Worm (Caenorhabditis elegans) whole organism, L2 larva: ENCODE results near the gene Y41G9A.17.

Source experiments
- C34F6.9 ChIP-seq: fragments of 150-350 bp; optimal IDR thresholded peaks from 2 replicates; lab custom pipeline; 2014; ENCODE audit warnings: missing biosample characterization, missing genetic modification characterization
- ZK546.5 ChIP-seq: sonication (generic microtip); optimal IDR thresholded peaks from 2 replicates; lab custom pipeline; 2017; ENCODE audit warnings: missing biosample characterization, missing genetic modification characterization
- egl-27 ChIP-seq: sonication (generic microtip); optimal IDR thresholded peaks from 3 replicates; lab custom pipeline; 2017; ENCODE audit warnings: missing biosample characterization, missing genetic modification reagents, missing genetic modification characterization
- elt-3 ChIP-seq: sonication (generic microtip); optimal IDR thresholded peaks from 2 replicates; lab custom pipeline; 2017; ENCODE audit warnings: missing biosample characterization, missing genetic modification characterization
- lin-11 ChIP-seq: fragments of 150-350 bp; sonication (generic microtip); optimal IDR thresholded peaks from 2 replicates; lab custom pipeline; 2014; ENCODE audit warnings: missing biosample characterization, missing genetic modification characterization, inconsistent platforms, mixed read lengths
- nhr-129 ChIP-seq: fragments of 150-350 bp; optimal IDR thresholded peaks from 2 replicates; lab custom pipeline; 2014; ENCODE audit warnings: missing biosample characterization, missing genetic modification characterization
- unc-55 ChIP-seq: fragments of 150-350 bp; sonication (generic microtip); optimal IDR thresholded peaks from 3 replicates; lab custom pipeline; 2014; ENCODE audit warnings: missing biosample characterization, missing genetic modification reagents, missing genetic modification characterization
- unc-62 ChIP-seq: fragments of 150-350 bp; optimal IDR thresholded peaks from 2 replicates; lab custom pipeline; 2014; ENCODE audit warnings: missing biosample characterization, missing genetic modification reagents, missing genetic modification characterization
- zag-1 ChIP-seq: fragments of 150-350 bp; optimal IDR thresholded peaks from 2 replicates; lab custom pipeline; 2014; ENCODE audit warnings: missing biosample characterization, missing genetic modification characterization
- ztf-4 ChIP-seq: fragments of 150-350 bp; optimal IDR thresholded peaks from 2 replicates; lab custom pipeline; 2014; ENCODE audit warnings: missing biosample characterization, missing genetic modification characterization

DNA sequence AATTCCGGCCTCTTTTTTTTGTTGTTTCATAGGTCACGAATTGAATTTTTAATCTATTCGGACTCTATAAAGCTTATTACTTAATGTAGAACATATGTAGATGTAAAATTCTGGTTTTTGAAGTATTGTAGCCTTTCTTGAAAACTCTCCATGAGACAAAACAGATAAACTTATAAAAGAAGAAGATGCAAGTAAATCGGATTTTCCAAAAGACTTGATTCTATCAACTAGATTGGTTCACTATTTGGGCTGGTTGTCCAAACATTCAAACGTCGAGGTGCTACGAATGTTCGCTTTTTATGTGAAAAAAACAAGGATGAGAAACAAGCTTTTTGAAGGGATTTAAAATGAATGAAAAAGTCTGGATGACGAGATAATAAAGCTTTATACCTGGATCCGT lies 40.5 kb upstream of the Y41G9A.17 start:
- TF ChIP-seq unc-55 (no peak), ztf-4 (no peak), zag-1 (tag; lab: Kevin White, UChicago) (no peak), unc-62 (GFP tag; lab: Kevin White, UChicago) (no peak), nhr-129 (tag; lab: Kevin White, UChicago) (no peak), ZK546.5 (no peak), egl-27 (tag; lab: Kevin White, UChicago) (no peak), C34F6.9 (tag; lab: Kevin White, UChicago) (no peak), lin-11 (tag; lab: Kevin White, UChicago) (no peak), elt-3 (tag; lab: Kevin White, UChicago) (no peak)
